Worm (Caenorhabditis elegans) whole organism, L4 larva: ENCODE data around the gene C08B6.14.

Experiments
- F26F4.8 ChIP-seq: fragments of 200-800 bp; sonication (Bioruptor generic); conservative IDR thresholded peaks from 2 replicates; pipeline ENCODE4 v1.3.6; 2022; ENCODE audit warnings: missing genetic modification characterization, missing compliant biosample characterization
- F37D6.2 ChIP-seq: sonication (generic microtip); optimal IDR thresholded peaks from 2 replicates; lab custom pipeline; 2016; ENCODE audit warnings: mild to moderate bottlenecking, missing genetic modification characterization, missing compliant biosample characterization
- F44E2.7 ChIP-seq: fragments of 200-800 bp; sonication (Bioruptor generic); IDR thresholded peaks from 2 replicates; pipeline ENCODE4 v2.1.2; 2022; ENCODE audit warnings: missing genetic modification characterization, missing compliant biosample characterization
- R02D3.7 ChIP-seq: fragments of 150-350 bp; sonication (generic microtip); optimal IDR thresholded peaks from 3 replicates; lab custom pipeline; 2014; ENCODE audit warnings: missing biosample characterization, missing genetic modification characterization
- T20F7.1 ChIP-seq: fragments of 200-800 bp; sonication (Bioruptor generic); optimal IDR thresholded peaks from 2 replicates; lab custom pipeline; 2018; ENCODE audit warnings: mild to moderate bottlenecking, missing genetic modification characterization, missing compliant biosample characterization
- Y105C5A.15 ChIP-seq: fragments of 200-800 bp; sonication (Bioruptor generic); IDR thresholded peaks from 2 replicates; pipeline ENCODE4 v1.3.6; 2022; ENCODE audit warnings: missing genetic modification characterization, missing compliant biosample characterization
- Y75B8A.6 ChIP-seq: fragments of 200-800 bp; sonication (Bioruptor generic); IDR thresholded peaks from 2 replicates; pipeline ENCODE4 v1.3.6; 2022; ENCODE audit warnings: missing genetic modification reagents, missing genetic modification characterization, missing compliant biosample characterization
- ZK337.2 ChIP-seq: fragments of 200-800 bp; sonication (Bioruptor generic); IDR thresholded peaks from 2 replicates; pipeline ENCODE4 v1.3.6; 2022; ENCODE audit warnings: missing genetic modification reagents, missing genetic modification characterization, missing compliant biosample characterization
- ZK546.5 ChIP-seq, 2 experiments: sonication (generic microtip); optimal IDR thresholded peaks; 2 replicates each; lab custom pipeline; 2017; ENCODE audit warnings: missing biosample characterization in 2 of 2, missing genetic modification characterization in 2 of 2
- arid-1 ChIP-seq: fragments of 200-800 bp; sonication (Bioruptor generic); conservative IDR thresholded peaks from 2 replicates; pipeline ENCODE4 v1.3.6; 2022; ENCODE audit warnings: missing genetic modification reagents, missing genetic modification characterization, missing compliant biosample characterization
- ceh-62 ChIP-seq: sonication (generic microtip); optimal IDR thresholded peaks from 2 replicates; lab custom pipeline; 2017; ENCODE audit warnings: missing biosample characterization, missing genetic modification characterization
- daf-16 ChIP-seq, 3 experiments: sonication (generic microtip); optimal IDR thresholded peaks; 2 replicates each; lab custom pipeline; 2016 to 2017; ENCODE audit warnings: missing genetic modification characterization in 3 of 3, missing genetic modification reagents in 3 of 3, mild to moderate bottlenecking in 2 of 3, missing compliant biosample characterization in 2 of 3, missing biosample characterization in 1 of 3, moderate library complexity in 1 of 3
- daf-8 ChIP-seq: fragments of 200-800 bp; sonication (Bioruptor generic); IDR thresholded peaks from 2 replicates; pipeline ENCODE4 v1.3.6; 2022; ENCODE audit warnings: missing genetic modification characterization, missing compliant biosample characterization
- dmd-9 ChIP-seq: fragments of 200-800 bp; sonication (Bioruptor generic); IDR thresholded peaks from 2 replicates; pipeline ENCODE4 v1.3.6; 2022; ENCODE audit warnings: missing genetic modification reagents, missing genetic modification characterization, missing compliant biosample characterization
- egl-27 ChIP-seq: sonication (generic microtip); optimal IDR thresholded peaks from 3 replicates; lab custom pipeline; 2017; ENCODE audit warnings: missing biosample characterization, missing genetic modification reagents, missing genetic modification characterization
- egl-43 ChIP-seq: fragments of 200-800 bp; sonication (Bioruptor generic); IDR thresholded peaks from 2 replicates; pipeline ENCODE4 v1.3.6; 2022; ENCODE audit warnings: missing genetic modification reagents, missing genetic modification characterization, missing compliant biosample characterization
- fos-1 ChIP-seq: fragments of 150-350 bp; optimal IDR thresholded peaks from 2 replicates; lab custom pipeline; 2014; ENCODE audit warnings: missing biosample characterization, missing genetic modification characterization
- hif-1 ChIP-seq, 2 experiments: sonication (generic microtip); optimal IDR thresholded peaks; 2 replicates each; lab custom pipeline; 2016 to 2017; ENCODE audit warnings: missing compliant biosample characterization in 2 of 2, missing genetic modification characterization in 2 of 2, missing genetic modification reagents in 2 of 2, missing genotype in 2 of 2, mild to moderate bottlenecking in 1 of 2
- hlh-30 ChIP-seq: sonication (generic microtip); optimal IDR thresholded peaks from 2 replicates; lab custom pipeline; 2017; ENCODE audit warnings: antibody characterized with exemption, mild to moderate bottlenecking, missing genetic modification characterization, missing compliant biosample characterization; ENCODE audit not compliant: insufficient read depth
- lim-7 ChIP-seq: fragments of 200-800 bp; sonication (Bioruptor generic); IDR thresholded peaks from 2 replicates; pipeline ENCODE4 v1.3.6; 2022; ENCODE audit warnings: missing genetic modification characterization, missing compliant biosample characterization
- lin-15B ChIP-seq: fragments of 150-350 bp; sonication (generic microtip); optimal IDR thresholded peaks from 3 replicates; lab custom pipeline; 2014; ENCODE audit warnings: missing biosample characterization, missing genetic modification characterization
- madf-5 ChIP-seq, 2 experiments: fragments of 200-800 bp; sonication (Bioruptor generic); IDR thresholded peaks; 2 replicates each; pipeline ENCODE4 v1.3.6; 2022; ENCODE audit warnings: missing compliant biosample characterization in 2 of 2, missing genetic modification characterization in 2 of 2
- mdl-1 ChIP-seq, 2 experiments: fragments of 150-350 bp in 1 of 2; sonication (generic microtip) in 1 of 2; optimal IDR thresholded peaks; 2 replicates each; lab custom pipeline; 2014 to 2017; ENCODE audit warnings: missing biosample characterization in 2 of 2, missing genetic modification characterization in 2 of 2
- mep-1 ChIP-seq: fragments of 150-350 bp; sonication (generic microtip); optimal IDR thresholded peaks from 3 replicates; lab custom pipeline; 2014; ENCODE audit warnings: missing biosample characterization, missing genetic modification characterization
- mes-2 ChIP-seq: sonication (generic microtip); optimal IDR thresholded peaks from 2 replicates; lab custom pipeline; 2016; ENCODE audit warnings: missing genotype, mild to moderate bottlenecking, missing genetic modification characterization, missing compliant biosample characterization; ENCODE audit not compliant: poor library complexity, severe bottlenecking
- nhr-10 ChIP-seq: fragments of 150-350 bp; optimal IDR thresholded peaks from 2 replicates; lab custom pipeline; 2014; ENCODE audit warnings: missing biosample characterization, missing genetic modification characterization
- nhr-102 ChIP-seq: sonication (generic microtip); optimal IDR thresholded peaks from 2 replicates; lab custom pipeline; 2016; ENCODE audit warnings: mild to moderate bottlenecking, missing genetic modification characterization, moderate library complexity, missing compliant biosample characterization
- nhr-11 ChIP-seq: fragments of 150-350 bp; optimal IDR thresholded peaks from 2 replicates; lab custom pipeline; 2014; ENCODE audit warnings: missing biosample characterization, missing genetic modification characterization
- nhr-111 ChIP-seq: fragments of 200-800 bp; sonication (Bioruptor generic); optimal IDR thresholded peaks from 2 replicates; lab custom pipeline; 2018; ENCODE audit warnings: mild to moderate bottlenecking, missing genetic modification characterization, missing compliant biosample characterization
- nhr-28 ChIP-seq: fragments of 150-350 bp; optimal IDR thresholded peaks from 2 replicates; lab custom pipeline; 2014; ENCODE audit warnings: missing biosample characterization, missing genetic modification characterization
- nhr-41 ChIP-seq: fragments of 200-800 bp; sonication (Bioruptor generic); IDR thresholded peaks from 2 replicates; pipeline ENCODE4 v1.3.6; 2022; ENCODE audit warnings: missing genetic modification reagents, missing genetic modification characterization, missing compliant biosample characterization
- pqm-1 ChIP-seq: sonication (generic microtip); optimal IDR thresholded peaks from 2 replicates; lab custom pipeline; 2017; ENCODE audit warnings: missing biosample characterization, missing genetic modification characterization
- saeg-2 ChIP-seq: fragments of 200-800 bp; sonication (Bioruptor generic); IDR thresholded peaks from 2 replicates; pipeline ENCODE4 v1.3.6; 2022; ENCODE audit warnings: missing genetic modification reagents, missing genetic modification characterization, missing compliant biosample characterization
- skn-1 ChIP-seq: fragments of 150-350 bp; optimal IDR thresholded peaks from 2 replicates; lab custom pipeline; 2014; ENCODE audit warnings: missing biosample characterization, missing genetic modification characterization
- snpc-1.2 ChIP-seq: fragments of 200-800 bp; sonication (Bioruptor generic); IDR thresholded peaks from 2 replicates; pipeline ENCODE4 v1.3.6; 2022; ENCODE audit warnings: missing genetic modification reagents, missing genetic modification characterization, missing compliant biosample characterization
- snpc-4 ChIP-seq: fragments of 150-350 bp; optimal IDR thresholded peaks from 2 replicates; lab custom pipeline; 2014; ENCODE audit warnings: missing biosample characterization, missing genetic modification characterization
- unc-62 ChIP-seq, 3 experiments: fragments of 150-350 bp in 1 of 3; sonication (generic microtip); optimal IDR thresholded peaks in 2 of 3; peaks in 1 of 3; 1 replicate in 1 of 3; 2 replicates in 2 of 3; lab custom pipeline; 2014 to 2017; ENCODE audit warnings: missing biosample characterization in 3 of 3, missing genetic modification characterization in 3 of 3, missing genetic modification reagents in 3 of 3, missing genotype in 1 of 3
- vab-7 ChIP-seq: fragments of 200-800 bp; sonication (Bioruptor generic); IDR thresholded peaks from 2 replicates; pipeline ENCODE4 v1.3.6; 2022; ENCODE audit warnings: missing genetic modification reagents, missing genetic modification characterization, missing compliant biosample characterization
- zfp-2 ChIP-seq: sonication (generic microtip); optimal IDR thresholded peaks from 2 replicates; lab custom pipeline; 2016; ENCODE audit warnings: mild to moderate bottlenecking, missing genetic modification characterization, missing compliant biosample characterization
- zip-11 ChIP-seq: fragments of 200-800 bp; sonication (Bioruptor generic); IDR thresholded peaks from 2 replicates; pipeline ENCODE4 v1.3.6; 2022; ENCODE audit warnings: missing genetic modification characterization, missing compliant biosample characterization
- ztf-11 ChIP-seq: fragments of 150-350 bp; optimal IDR thresholded peaks from 2 replicates; lab custom pipeline; 2014; ENCODE audit warnings: missing biosample characterization, missing genetic modification characterization
- ztf-7 ChIP-seq: fragments of 150-350 bp; optimal IDR thresholded peaks from 2 replicates; lab custom pipeline; 2014; ENCODE audit warnings: missing biosample characterization, missing genetic modification characterization

Gene C08B6.14

DNA sequence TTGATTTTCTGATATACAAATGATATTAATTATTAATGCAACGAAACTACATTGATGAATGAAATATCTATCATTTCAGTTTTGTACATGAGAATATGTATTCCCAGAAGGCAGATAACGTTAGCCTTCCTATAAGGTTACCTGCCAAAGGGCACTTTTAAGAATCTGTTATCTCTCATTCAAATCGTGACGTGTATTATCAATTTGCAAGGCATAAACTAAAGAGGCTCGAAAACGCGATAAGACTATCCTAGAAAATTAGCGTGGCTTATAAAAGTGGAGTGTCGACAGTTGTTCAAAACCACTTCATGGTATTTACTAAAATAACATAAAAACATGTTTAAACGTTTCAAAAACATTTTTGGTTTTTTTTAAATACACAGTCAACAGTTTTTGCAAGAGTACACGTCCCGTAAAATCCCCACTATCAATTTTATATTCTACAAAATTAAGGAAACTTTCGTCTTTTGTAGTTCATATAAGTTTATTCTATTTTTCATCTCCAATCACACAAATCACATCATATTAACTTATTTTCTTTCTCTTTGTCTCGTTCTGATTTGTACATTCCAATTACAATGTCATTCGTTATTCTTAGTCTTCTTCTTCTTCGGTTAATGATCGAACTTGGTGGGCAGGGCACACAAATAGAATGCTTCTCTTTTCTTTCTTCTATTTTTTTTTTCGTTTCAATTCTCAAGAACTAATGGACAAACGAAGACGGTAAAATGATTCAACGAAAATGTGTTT, 23.2 kb upstream of the C08B6.14 start, which contains the start of gene C08B6.10:
TSS of gene C08B6.10 (plus strand) at position 700 of the 750 bp plus-strand sequence.
- TF ChIP-seq nhr-28 (tag; lab: Kevin White, UChicago) (peak; percentile 21), zfp-2 (tag; lab: Kevin White, UChicago) (no peak), ztf-11 (tag; lab: Kevin White, UChicago) (no peak), unc-62 (GFP tag; optimal IDR thresholded peaks at IDR 0.05 in 1 of 2; lab: Kevin White, UChicago) (peak in 1 of 2 experiments; percentile 83), unc-62 (tag; optimal IDR thresholded peaks at IDR 0.05; lab: Kevin White, UChicago) (no peak), Y75B8A.6 (no peak), pqm-1 (tag; lab: Kevin White, UChicago) (peak; percentile 19), daf-16 (GFP tag; optimal IDR thresholded peaks at IDR 0.05; lab: Kevin White, UChicago) (no peak), daf-16 (tag; optimal IDR thresholded peaks at IDR 0.05; lab: Kevin White, UChicago) (peak; percentile 69)
- TF ChIP-seq, all 104 proteins: peak for 4

DNA sequence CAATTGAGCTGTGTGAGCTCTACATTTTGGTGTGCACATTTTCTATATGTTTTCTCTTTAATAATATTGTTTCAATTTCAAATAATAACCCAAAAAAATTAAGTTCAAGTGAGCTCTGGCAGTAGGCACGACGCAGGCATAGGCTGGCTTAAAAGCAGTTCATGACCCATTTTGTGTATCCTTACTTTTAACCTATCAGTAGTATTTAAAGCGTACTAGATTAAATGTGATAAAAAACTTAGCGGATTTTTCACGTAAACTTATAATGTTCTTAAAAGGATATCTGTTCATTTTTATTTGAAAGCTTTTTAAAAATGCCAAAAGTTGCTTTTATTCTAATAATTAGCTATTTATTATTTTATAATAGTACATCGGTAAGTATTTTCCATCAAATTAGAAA, 21.5 kb upstream of the C08B6.14 start, which contains the start of gene C08B6.6:
TSS of gene C08B6.6 (plus strand) at position 301 of the 400 bp plus-strand sequence.
- TF ChIP-seq F37D6.2 (tag; lab: Kevin White, UChicago) = no peak
- no peak for TF ChIP-seq hlh-30 (tag; lab: Kevin White, UChicago)
- TF ChIP-seq Y105C5A.15 (GFP tag; lab: Robert Waterston, UW) = no peak
- no peak for TF ChIP-seq mdl-1 (tag; optimal IDR thresholded peaks at IDR 0.05; lab: Kevin White, UChicago)
- no peak for TF ChIP-seq F26F4.8 (GFP tag; lab: Robert Waterston, UW)
- TF ChIP-seq egl-27 (tag; lab: Kevin White, UChicago) = no peak
- TF ChIP-seq nhr-111 (GFP tag; lab: Kevin White, UChicago) = no peak
- TF ChIP-seq, all 104 proteins: peak for 0

DNA sequence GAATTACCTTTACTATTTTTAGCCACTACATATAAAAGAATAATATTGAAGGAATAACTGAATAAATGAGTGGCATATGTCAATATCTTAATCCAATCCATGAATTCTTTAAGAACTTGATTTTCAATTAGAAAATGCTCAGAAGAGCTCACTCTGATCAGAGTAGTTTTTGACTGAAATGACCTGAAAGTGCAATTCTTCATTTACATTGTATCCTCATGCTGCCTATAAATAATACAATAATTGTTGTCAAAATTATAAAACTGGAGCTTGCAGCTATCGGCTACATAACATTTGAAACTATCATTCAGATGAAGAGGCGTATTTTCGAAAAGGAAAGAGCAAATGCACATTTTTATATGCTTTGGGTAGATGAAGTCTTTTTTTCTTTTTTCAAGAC, 20.9 kb upstream of the C08B6.14 start, which contains the start of gene srxa-19:
TSS of gene srxa-19 (minus strand) at position 101 of the 400 bp plus-strand sequence.
- TF ChIP-seq ztf-7 (tag; lab: Kevin White, UChicago) = no peak
- TF ChIP-seq saeg-2 (GFP tag; lab: Robert Waterston, UW) = no peak

DNA sequence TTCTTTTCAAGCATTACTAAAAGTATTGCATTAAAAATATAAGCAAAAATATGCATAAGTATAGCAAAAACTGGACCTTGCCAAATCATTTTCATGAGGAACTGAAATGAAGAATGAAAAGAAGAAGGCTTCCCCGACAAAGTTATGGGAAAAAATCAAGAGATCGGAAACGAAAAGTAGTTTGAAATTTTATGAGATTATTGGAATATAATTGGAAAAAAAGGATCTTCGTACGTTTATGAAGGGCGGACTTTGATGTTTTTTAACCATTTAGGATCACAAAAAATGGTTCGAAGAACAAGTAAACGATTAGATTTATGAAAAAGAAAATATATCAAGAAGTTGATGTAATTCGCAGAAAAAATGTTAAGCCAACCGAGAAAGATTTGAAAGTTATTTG, 19.1 kb upstream of the C08B6.14 start, which contains the start of gene srxa-18:
TSS of gene srxa-18 (minus strand) at position 100 of the 400 bp plus-strand sequence.
- TF ChIP-seq vab-7 (no peak), skn-1 (no peak), R02D3.7 (tag; lab: Kevin White, UChicago) (no peak), dmd-9 (GFP tag; lab: Robert Waterston, UW) (no peak), ZK546.5 (tag; optimal IDR thresholded peaks at IDR 0.05; lab: Kevin White, UChicago) (no peak), mes-2 (tag; lab: Kevin White, UChicago) (no peak), nhr-102 (no peak), mep-1 (tag; lab: Kevin White, UChicago) (no peak), nhr-11 (tag; lab: Kevin White, UChicago) (no peak), zip-11 (GFP tag; lab: Robert Waterston, UW) (no peak), snpc-4 (tag; lab: Kevin White, UChicago) (no peak), egl-43 (GFP tag; lab: Robert Waterston, UW) (no peak), arid-1 (GFP tag; lab: Robert Waterston, UW) (no peak), lin-15B (tag; lab: Kevin White, UChicago) (no peak)

DNA sequence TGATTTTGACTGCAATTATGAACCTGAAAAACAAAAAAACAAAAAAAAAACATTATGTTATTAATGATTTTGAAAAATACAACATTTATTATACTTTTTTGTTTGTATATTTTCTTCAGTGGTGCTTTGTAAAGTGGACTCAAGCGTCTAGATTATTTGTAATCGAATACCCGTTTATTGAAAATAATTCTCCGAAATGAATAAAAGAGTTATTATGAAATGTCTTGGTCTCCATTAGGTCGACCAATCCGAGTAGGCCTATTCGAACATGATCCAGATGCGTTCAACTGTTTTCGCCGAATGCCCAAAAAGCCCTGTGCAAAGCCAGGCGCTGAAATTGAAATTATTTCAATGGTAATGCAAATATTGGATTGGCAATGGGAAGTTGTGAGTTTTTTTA, 15.6 kb upstream of the C08B6.14 start, which contains the start of gene C08B6.5:
TSS of gene C08B6.5 (plus strand) at position 301 of the 400 bp plus-strand sequence.
- TF ChIP-seq F44E2.7 (GFP tag; lab: Robert Waterston, UW) (no peak), nhr-41 (GFP tag; lab: Robert Waterston, UW) (no peak), pqm-1 (tag; lab: Kevin White, UChicago) (no peak), ZK337.2 (GFP tag; lab: Robert Waterston, UW) (no peak), lim-7 (GFP tag; lab: Robert Waterston, UW) (no peak), nhr-102 (no peak), daf-8 (GFP tag; lab: Robert Waterston, UW) (no peak), ceh-62 (no peak), fos-1 (tag; lab: Kevin White, UChicago) (no peak), T20F7.1 (GFP tag; lab: Kevin White, UChicago) (no peak), snpc-1.2 (no peak), nhr-10 (tag; lab: Kevin White, UChicago) (no peak), madf-5 (GFP tag; IDR thresholded peaks at IDR 0.05; lab: Robert Waterston, UW) (no peak), hif-1 (tag; optimal IDR thresholded peaks at IDR 0.05; lab: Kevin White, UChicago) (no peak), Y75B8A.6 (no peak)
